Worm (Caenorhabditis elegans) whole organism, L1 larva: Measurements from ENCODE around the gene Y42H9AR.2.

Experiments
- C16A3.4 ChIP-seq: fragments of 150-350 bp; optimal IDR thresholded peaks from 2 replicates; lab custom pipeline; 2014; ENCODE audit warnings: missing biosample characterization, missing genetic modification characterization
- C34B4.2 ChIP-seq: sonication (generic microtip); optimal IDR thresholded peaks from 2 replicates; lab custom pipeline; 2017; ENCODE audit warnings: mild to moderate bottlenecking, missing genetic modification characterization, missing compliant biosample characterization
- aly-2 ChIP-seq: fragments of 150-350 bp; optimal IDR thresholded peaks from 2 replicates; lab custom pipeline; 2014; ENCODE audit warnings: missing biosample characterization, missing genetic modification characterization
- ama-1 ChIP-seq: fragments of 150-350 bp; optimal IDR thresholded peaks from 2 replicates; lab custom pipeline; 2014
- ceh-63 ChIP-seq: fragments of 200-800 bp; sonication (Bioruptor generic); optimal IDR thresholded peaks from 2 replicates; lab custom pipeline; 2018; ENCODE audit warnings: mild to moderate bottlenecking, missing genetic modification characterization, missing compliant biosample characterization
- ceh-8 ChIP-seq: fragments of 200-800 bp; sonication (Bioruptor generic); optimal IDR thresholded peaks from 2 replicates; lab custom pipeline; 2018; ENCODE audit warnings: mild to moderate bottlenecking, missing genetic modification characterization, moderate library complexity, missing compliant biosample characterization
- ceh-82 ChIP-seq, 3 experiments: fragments of 150-350 bp in 1 of 3; sonication (generic microtip) in 2 of 3; optimal IDR thresholded peaks; 2 replicates each; lab custom pipeline; 2014 to 2017; ENCODE audit warnings: missing biosample characterization in 3 of 3, missing genetic modification characterization in 3 of 3
- ceh-90 ChIP-seq: sonication (generic microtip); optimal IDR thresholded peaks from 2 replicates; lab custom pipeline; 2016; ENCODE audit warnings: missing genetic modification characterization, missing compliant biosample characterization
- ces-1 ChIP-seq: fragments of 150-350 bp; optimal IDR thresholded peaks from 2 replicates; lab custom pipeline; 2014; ENCODE audit warnings: missing biosample characterization, missing genetic modification reagents, missing genetic modification characterization
- efl-1 ChIP-seq, 4 experiments: fragments of 150-350 bp; optimal IDR thresholded peaks in 3 of 4; peaks in 1 of 4; 1 replicate in 1 of 4; 2 replicates in 3 of 4; lab custom pipeline; 2014; ENCODE audit warnings: missing biosample characterization in 2 of 4, missing genetic modification characterization in 2 of 4, missing genetic modification reagents in 2 of 4
- egl-13 ChIP-seq: sonication (generic microtip); optimal IDR thresholded peaks from 2 replicates; lab custom pipeline; 2016; ENCODE audit warnings: missing genotype, missing genetic modification reagents, missing genetic modification characterization, missing compliant biosample characterization
- elt-2 ChIP-seq: sonication (generic microtip); optimal IDR thresholded peaks from 2 replicates; lab custom pipeline; 2016; ENCODE audit warnings: missing genetic modification characterization, mild to moderate bottlenecking, inconsistent platforms, missing compliant biosample characterization, missing genetic modification reagents
- fkh-10 ChIP-seq: sonication (generic microtip); optimal IDR thresholded peaks from 2 replicates; lab custom pipeline; 2017; ENCODE audit warnings: missing biosample characterization, missing genetic modification reagents, missing genetic modification characterization
- fkh-4 ChIP-seq: sonication (generic microtip); optimal IDR thresholded peaks from 2 replicates; lab custom pipeline; 2016; ENCODE audit warnings: missing compliant biosample characterization, missing genetic modification characterization, borderline replicate concordance
- hlh-17 ChIP-seq: fragments of 200-800 bp; sonication (Bioruptor generic); optimal IDR thresholded peaks from 2 replicates; lab custom pipeline; 2018; ENCODE audit warnings: missing genetic modification characterization, mild to moderate bottlenecking, missing compliant biosample characterization, moderate library complexity, borderline replicate concordance
- hpl-2 ChIP-seq: fragments of 150-350 bp; optimal IDR thresholded peaks from 2 replicates; lab custom pipeline; 2014; ENCODE audit warnings: missing biosample characterization, missing genetic modification reagents, missing genetic modification characterization
- jun-1 ChIP-seq: fragments of 150-350 bp; optimal IDR thresholded peaks from 2 replicates; lab custom pipeline; 2014; ENCODE audit warnings: missing biosample characterization, missing genetic modification reagents, missing genetic modification characterization
- lin-13 ChIP-seq: fragments of 150-350 bp; optimal IDR thresholded peaks from 2 replicates; lab custom pipeline; 2014; ENCODE audit warnings: missing biosample characterization, missing genetic modification reagents, missing genetic modification characterization
- lin-14 ChIP-seq: fragments of 200-800 bp; sonication (Bioruptor generic); optimal IDR thresholded peaks from 2 replicates; lab custom pipeline; 2018; ENCODE audit warnings: mild to moderate bottlenecking, missing genetic modification characterization, moderate library complexity, missing compliant biosample characterization
- lin-35 ChIP-seq, 2 experiments: fragments of 150-350 bp; optimal IDR thresholded peaks; 2 replicates each; lab custom pipeline; 2014; ENCODE audit warnings: missing biosample characterization in 2 of 2, missing genetic modification characterization in 2 of 2, missing genetic modification reagents in 2 of 2
- mab-9 ChIP-seq: fragments of 200-800 bp; sonication (Bioruptor generic); IDR thresholded peaks from 2 replicates; pipeline ENCODE4 v1.3.6; 2022; ENCODE audit warnings: missing genetic modification reagents, missing genetic modification characterization, missing compliant biosample characterization
- mef-2 ChIP-seq: fragments of 150-350 bp; optimal IDR thresholded peaks from 2 replicates; lab custom pipeline; 2014; ENCODE audit warnings: missing biosample characterization, missing genetic modification characterization
- nhr-237 ChIP-seq: fragments of 150-350 bp; optimal IDR thresholded peaks from 2 replicates; lab custom pipeline; 2014; ENCODE audit warnings: missing biosample characterization, missing genetic modification characterization
- nhr-28 ChIP-seq: fragments of 150-350 bp; optimal IDR thresholded peaks from 2 replicates; lab custom pipeline; 2014; ENCODE audit warnings: missing biosample characterization, missing genetic modification characterization
- nhr-77 ChIP-seq: fragments of 150-350 bp; optimal IDR thresholded peaks from 2 replicates; lab custom pipeline; 2014; ENCODE audit warnings: missing biosample characterization, missing genetic modification characterization
- nhr-90 ChIP-seq: sonication (generic microtip); optimal IDR thresholded peaks from 2 replicates; lab custom pipeline; 2016; ENCODE audit warnings: mild to moderate bottlenecking, missing genetic modification characterization, missing compliant biosample characterization; ENCODE audit not compliant: poor library complexity
- pax-3 ChIP-seq: fragments of 200-800 bp; sonication (Bioruptor generic); optimal IDR thresholded peaks from 2 replicates; lab custom pipeline; 2018; ENCODE audit warnings: mild to moderate bottlenecking, missing genetic modification characterization, moderate library complexity, missing compliant biosample characterization
- snu-23 ChIP-seq: sonication (generic microtip); optimal IDR thresholded peaks from 2 replicates; lab custom pipeline; 2016; ENCODE audit warnings: missing genetic modification characterization, missing compliant biosample characterization
- sox-4 ChIP-seq: sonication (generic microtip); optimal IDR thresholded peaks from 2 replicates; lab custom pipeline; 2016; ENCODE audit warnings: missing genetic modification characterization, missing compliant biosample characterization
- sptf-1 ChIP-seq: fragments of 150-350 bp; optimal IDR thresholded peaks from 2 replicates; lab custom pipeline; 2014; ENCODE audit warnings: missing biosample characterization, missing genetic modification characterization
- sup-37 ChIP-seq: fragments of 200-800 bp; sonication (Bioruptor generic); optimal IDR thresholded peaks from 2 replicates; lab custom pipeline; 2018; ENCODE audit warnings: mild to moderate bottlenecking, missing genetic modification characterization, missing compliant biosample characterization
- tlp-1 ChIP-seq: fragments of 150-350 bp; optimal IDR thresholded peaks from 2 replicates; lab custom pipeline; 2014; ENCODE audit warnings: missing biosample characterization, missing genetic modification characterization
- unc-30 ChIP-seq: sonication (generic microtip); optimal IDR thresholded peaks from 2 replicates; lab custom pipeline; 2017; ENCODE audit warnings: missing biosample characterization, missing genetic modification characterization
- vab-15 ChIP-seq: sonication (generic microtip); optimal IDR thresholded peaks from 2 replicates; lab custom pipeline; 2017; ENCODE audit warnings: missing genotype, mild to moderate bottlenecking, missing genetic modification characterization, missing compliant biosample characterization
- ztf-11 ChIP-seq, 2 experiments: sonication (generic microtip); optimal IDR thresholded peaks; 2 replicates each; lab custom pipeline; 2016 to 2017; ENCODE audit warnings: missing genetic modification characterization in 2 of 2, missing biosample characterization in 1 of 2, missing compliant biosample characterization in 1 of 2
- ztf-4 ChIP-seq: fragments of 150-350 bp; optimal IDR thresholded peaks from 2 replicates; lab custom pipeline; 2014; ENCODE audit warnings: missing biosample characterization, missing genetic modification characterization

Gene Y42H9AR.2

ce11 chrIV:8099601-8100000 is at the start of gene Y42H9AR.2:
Y42H9AR.2 (plus strand) TSS chrIV:8099901.
- TF ChIP-seq efl-1 (optimal IDR thresholded peaks at IDR 0.05; lab: Kevin White, UChicago): no peak
- no peak for TF ChIP-seq efl-1 (GFP tag; optimal IDR thresholded peaks at IDR 0.05 in 1 of 2; lab: Kevin White, UChicago)
- no peak for TF ChIP-seq ces-1 (GFP tag; lab: Kevin White, UChicago)
- TF ChIP-seq sptf-1 (tag; lab: Kevin White, UChicago): no peak
- no peak for TF ChIP-seq unc-30
- TF ChIP-seq pax-3 (tag; lab: Kevin White, UChicago): no peak
- no peak for TF ChIP-seq aly-2 (tag; lab: Kevin White, UChicago)
- TF ChIP-seq sup-37 (GFP tag; lab: Kevin White, UChicago): no peak
- TF ChIP-seq ceh-90 (tag; lab: Kevin White, UChicago): no peak
- no peak for TF ChIP-seq sox-4 (tag; lab: Kevin White, UChicago)
- no peak for TF ChIP-seq C16A3.4
- TF ChIP-seq ceh-82 (tag; optimal IDR thresholded peaks at IDR 0.05; lab: Kevin White, UChicago): no peak
- no peak for TF ChIP-seq jun-1 (tag; lab: Kevin White, UChicago)
- TF ChIP-seq mab-9 (GFP tag; lab: Robert Waterston, UW): no peak
- no peak for TF ChIP-seq nhr-237 (tag; lab: Kevin White, UChicago)
- no peak for TF ChIP-seq hpl-2 (GFP tag; lab: Kevin White, UChicago)
- no peak for TF ChIP-seq ceh-8 (GFP tag; lab: Kevin White, UChicago)
- no peak for TF ChIP-seq fkh-4
- TF ChIP-seq mef-2 (tag; lab: Kevin White, UChicago): no peak
- TF ChIP-seq vab-15 (tag; lab: Kevin White, UChicago): no peak
- no peak for TF ChIP-seq nhr-28 (tag; lab: Kevin White, UChicago)

ce11 chrIV:8052694-8053093 is 47.0 kb upstream of the Y42H9AR.2 start:
- TF ChIP-seq elt-2 (tag; lab: Kevin White, UChicago) (no peak), lin-14 (GFP tag; lab: Kevin White, UChicago) (peak; percentile 61)
- TF ChIP-seq, all 84 proteins: peak for 1

- peak; percentile 25 for TF ChIP-seq lin-14 (GFP tag; lab: Kevin White, UChicago)
- TF ChIP-seq snu-23: no peak
These were observed 45.7 kb upstream of the Y42H9AR.2 start for ce11 chrIV:8053955-8054354.

ce11 chrIV:8061267-8061666 is 38.4 kb upstream of the Y42H9AR.2 start:
- TF ChIP-seq nhr-77 (tag; lab: Kevin White, UChicago) (no peak), ztf-4 (tag; lab: Kevin White, UChicago) (no peak), fkh-10 (GFP tag; lab: Kevin White, UChicago) (no peak), lin-13 (GFP tag; lab: Kevin White, UChicago) (no peak), hlh-17 (GFP tag; lab: Kevin White, UChicago) (no peak), nhr-90 (tag; lab: Kevin White, UChicago) (no peak), tlp-1 (tag; lab: Kevin White, UChicago) (no peak), hpl-2 (GFP tag; lab: Kevin White, UChicago) (no peak), lin-35 (GFP tag; optimal IDR thresholded peaks at IDR 0.05; lab: Kevin White, UChicago) (no peak), ceh-63 (GFP tag; lab: Kevin White, UChicago) (no peak), ceh-90 (tag; lab: Kevin White, UChicago) (no peak), sptf-1 (tag; lab: Kevin White, UChicago) (no peak), nhr-237 (tag; lab: Kevin White, UChicago) (no peak), egl-13 (tag; lab: Kevin White, UChicago) (no peak), pax-3 (tag; lab: Kevin White, UChicago) (no peak), C16A3.4 (no peak), ztf-11 (tag; optimal IDR thresholded peaks at IDR 0.05; lab: Kevin White, UChicago) (no peak), ama-1 (lab: Kevin White, UChicago) (no peak), C34B4.2 (tag; lab: Kevin White, UChicago) (no peak)
